Worm (Caenorhabditis elegans) whole organism, young adult: ENCODE results near the gene nhr-197.

Experiments used
- pha-4 ChIP-seq: fragments of 150-350 bp; sonication (generic microtip); optimal IDR thresholded peaks from 2 replicates; lab custom pipeline; 2014; ENCODE audit warnings: missing biosample characterization, missing genetic modification reagents, missing genetic modification characterization
- tbx-9 ChIP-seq: sonication (generic microtip); optimal IDR thresholded peaks from 2 replicates; lab custom pipeline; 2016; ENCODE audit warnings: borderline replicate concordance, missing genetic modification characterization, inconsistent platforms, missing compliant biosample characterization

- TF ChIP-seq tbx-9 (no peak), pha-4 (no peak)
Measured at ce11 chrV:15735720-15736119, 48.0 kb downstream of the nhr-197 start, which contains the start of gene str-27.
